Fruit fly (Drosophila melanogaster) whole organism, embryonic: Measurements from ENCODE around the gene CG14720.
A peak's percentile ranks its signal among the peaks of the same experiment; 100 is the strongest.

Experiments
- Blimp-1 ChIP-seq: fragments of 200-800 bp; sonication (Bioruptor generic); optimal IDR thresholded peaks from 3 replicates; lab custom pipeline; 2018; ENCODE audit warnings: missing biosample characterization, missing genetic modification characterization, mild to moderate bottlenecking, moderate library complexity, missing genetic modification reagents
- BtbVII ChIP-seq: fragments of 200-800 bp; sonication (Bioruptor generic); optimal IDR thresholded peaks from 3 replicates; lab custom pipeline; 2017; ENCODE audit warnings: missing biosample characterization, mild to moderate bottlenecking, missing genetic modification characterization
- CG10462 ChIP-seq: fragments of 200-800 bp; sonication (Bioruptor generic); optimal IDR thresholded peaks from 2 replicates; lab custom pipeline; 2016; ENCODE audit warnings: missing biosample characterization, missing genetic modification characterization
- CG13296 ChIP-seq: fragments of 200-800 bp; sonication (Bioruptor generic); optimal IDR thresholded peaks from 3 replicates; lab custom pipeline; 2018; ENCODE audit warnings: missing biosample characterization, mild to moderate bottlenecking, missing genetic modification characterization
- CG2712 ChIP-seq: fragments of 200-800 bp; optimal IDR thresholded peaks from 3 replicates; lab custom pipeline; 2019; ENCODE audit warnings: missing biosample characterization, mild to moderate bottlenecking, missing genetic modification characterization, moderate library complexity
- CG32772 ChIP-seq: fragments of 200-800 bp; sonication (Bioruptor generic); IDR thresholded peaks from 2 replicates; pipeline ENCODE4 v1.3.6; 2022; ENCODE audit warnings: missing biosample characterization, missing genetic modification characterization
- CG6175 ChIP-seq: fragments of 200-800 bp; sonication (Bioruptor generic); IDR thresholded peaks from 3 replicates; pipeline ENCODE4 v1.3.6; 2022; ENCODE audit warnings: missing biosample characterization, missing genetic modification characterization
- CG6765 ChIP-seq: fragments of 200-800 bp; sonication (Bioruptor generic); optimal IDR thresholded peaks from 3 replicates; lab custom pipeline; 2017; ENCODE audit warnings: missing biosample characterization, mild to moderate bottlenecking, missing genetic modification characterization
- CG7271 ChIP-seq: fragments of 200-800 bp; sonication (Bioruptor generic); optimal IDR thresholded peaks from 2 replicates; lab custom pipeline; 2018; ENCODE audit warnings: missing biosample characterization, mild to moderate bottlenecking, missing genetic modification characterization, moderate library complexity
- CG7963 ChIP-seq: fragments of 200-800 bp; sonication (Bioruptor generic); IDR thresholded peaks from 3 replicates; pipeline ENCODE4 v1.3.6; 2022; ENCODE audit warnings: missing biosample characterization, missing genetic modification characterization; ENCODE audit not compliant: partially characterized antibody
- CG7987 ChIP-seq: fragments of 200-800 bp; sonication (Bioruptor generic); optimal IDR thresholded peaks from 2 replicates; lab custom pipeline; 2018; ENCODE audit warnings: missing biosample characterization, mild to moderate bottlenecking, missing genetic modification characterization, moderate library complexity
- CG9437 ChIP-seq: fragments of 200-800 bp; sonication (Bioruptor generic); optimal IDR thresholded peaks from 2 replicates; lab custom pipeline; 2018; ENCODE audit warnings: missing biosample characterization, mild to moderate bottlenecking, missing genetic modification characterization
- CG9876 ChIP-seq: fragments of 200-800 bp; sonication (Bioruptor generic); optimal IDR thresholded peaks from 2 replicates; lab custom pipeline; 2016; ENCODE audit warnings: missing biosample characterization, missing genetic modification characterization
- D19B ChIP-seq: fragments of 200-800 bp; sonication (Bioruptor generic); optimal IDR thresholded peaks from 2 replicates; lab custom pipeline; 2017; ENCODE audit warnings: missing biosample characterization, mild to moderate bottlenecking, missing genetic modification characterization
- Dip3 ChIP-seq: fragments of 200-800 bp; sonication (Bioruptor generic); optimal IDR thresholded peaks from 3 replicates; lab custom pipeline; 2016; ENCODE audit warnings: missing biosample characterization, missing genetic modification characterization
- Doc3 ChIP-seq: fragments of 200-800 bp; sonication (Bioruptor generic); IDR thresholded peaks from 3 replicates; pipeline ENCODE4 v1.3.6; 2022; ENCODE audit warnings: missing biosample characterization, missing genetic modification characterization; ENCODE audit not compliant: partially characterized antibody
- Elba2 ChIP-seq: fragments of 200-800 bp; sonication (Bioruptor generic); optimal IDR thresholded peaks from 3 replicates; lab custom pipeline; 2016; ENCODE audit warnings: missing biosample characterization, missing genetic modification characterization
- Fer2 ChIP-seq: fragments of 200-800 bp; sonication (Bioruptor generic); optimal IDR thresholded peaks from 2 replicates; lab custom pipeline; 2018; ENCODE audit warnings: missing biosample characterization, mild to moderate bottlenecking, missing genetic modification characterization, moderate library complexity
- Gug ChIP-seq: fragments of 200-800 bp; sonication (Bioruptor generic); IDR thresholded peaks from 4 replicates; pipeline ENCODE4 v1.3.6; 2022; ENCODE audit warnings: missing biosample characterization, missing genetic modification characterization
- HLH3B ChIP-seq: fragments of 200-800 bp; sonication (Bioruptor generic); IDR thresholded peaks from 2 replicates; pipeline ENCODE4 v1.3.6; 2022; ENCODE audit warnings: missing biosample characterization, missing genetic modification characterization
- Hr51 ChIP-seq, 2 experiments: fragments of 200-800 bp; sonication (Bioruptor generic); optimal IDR thresholded peaks; 2 replicates in 1 of 2; 3 replicates in 1 of 2; lab custom pipeline; 2016 to 2018; ENCODE audit warnings: missing biosample characterization in 2 of 2, missing genetic modification characterization in 2 of 2, mild to moderate bottlenecking in 1 of 2, moderate library complexity in 1 of 2
- Hsf ChIP-seq: fragments of 200-800 bp; sonication (Bioruptor generic); optimal IDR thresholded peaks from 3 replicates; lab custom pipeline; 2016; ENCODE audit warnings: missing biosample characterization, missing genetic modification characterization
- Sox100B ChIP-seq: fragments of 200-800 bp; sonication (Bioruptor generic); optimal IDR thresholded peaks from 3 replicates; lab custom pipeline; 2018; ENCODE audit warnings: missing biosample characterization, mild to moderate bottlenecking, missing genetic modification characterization
- Sox102F ChIP-seq: fragments of 200-800 bp; sonication (Bioruptor generic); optimal IDR thresholded peaks from 2 replicates; lab custom pipeline; 2018; ENCODE audit warnings: missing biosample characterization, mild to moderate bottlenecking, missing genetic modification characterization, moderate library complexity
- Trl ChIP-seq, 3 experiments: fragments of >200 bp in 2 of 3; fragments of 200-800 bp in 1 of 3; sonication (Bioruptor generic) in 1 of 3; optimal IDR thresholded peaks; 2 replicates in 1 of 3; 3 replicates in 2 of 3; lab custom pipeline; 2016 to 2017; ENCODE audit warnings: missing biosample characterization in 1 of 3, missing genetic modification characterization in 1 of 3
- Xbp1 ChIP-seq: fragments of 200-800 bp; sonication (Bioruptor generic); optimal IDR thresholded peaks from 3 replicates; lab custom pipeline; 2016; ENCODE audit warnings: missing biosample characterization, mild to moderate bottlenecking, missing genetic modification characterization
- Xrp1 ChIP-seq: fragments of 200-800 bp; sonication (Bioruptor generic); IDR thresholded peaks from 2 replicates; pipeline ENCODE4 v1.3.6; 2022; ENCODE audit warnings: missing biosample characterization, missing genetic modification characterization
- ab ChIP-seq: fragments of 200-800 bp; sonication (Bioruptor generic); optimal IDR thresholded peaks from 2 replicates; lab custom pipeline; 2016; ENCODE audit warnings: missing biosample characterization, missing genetic modification characterization
- br ChIP-seq: fragments of >200 bp; optimal IDR thresholded peaks from 2 replicates; lab custom pipeline; 2017
- bsh ChIP-seq, 2 experiments: fragments of 200-800 bp; sonication (Bioruptor generic); optimal IDR thresholded peaks; 2 replicates each; lab custom pipeline; 2017 to 2018; ENCODE audit warnings: mild to moderate bottlenecking in 2 of 2, missing biosample characterization in 2 of 2, missing genetic modification characterization in 2 of 2, moderate library complexity in 1 of 2
- cas ChIP-seq: fragments of 200-800 bp; sonication (Bioruptor generic); IDR thresholded peaks from 2 replicates; pipeline ENCODE4 v1.3.6; 2022; ENCODE audit warnings: missing biosample characterization, missing genetic modification characterization
- ci ChIP-seq: fragments of 200-800 bp; sonication (Bioruptor generic); IDR thresholded peaks from 3 replicates; pipeline ENCODE4 v1.3.6; 2022; ENCODE audit warnings: missing biosample characterization, missing genetic modification characterization
- dpn ChIP-seq, 2 experiments: fragments of 200-800 bp; sonication (Bioruptor generic); optimal IDR thresholded peaks; 3 replicates each; lab custom pipeline; 2016; ENCODE audit warnings: missing biosample characterization in 2 of 2, missing genetic modification characterization in 2 of 2
- dysf ChIP-seq: fragments of 200-800 bp; sonication (Bioruptor generic); IDR thresholded peaks from 3 replicates; pipeline ENCODE4 v1.3.6; 2022; ENCODE audit warnings: missing biosample characterization, missing genetic modification characterization
- gce ChIP-seq: fragments of 200-800 bp; sonication (Bioruptor generic); IDR thresholded peaks from 3 replicates; pipeline ENCODE4 v1.3.6; 2022; ENCODE audit warnings: missing biosample characterization, missing genetic modification characterization
- hkb ChIP-seq, 2 experiments: fragments of 200-800 bp in 1 of 2; fragments of >200 bp in 1 of 2; sonication (Bioruptor generic) in 1 of 2; IDR thresholded peaks in 1 of 2; optimal IDR thresholded peaks in 1 of 2; 2 replicates each; pipeline versions ENCODE4 v1.3.6 to Lab custom; 2017 to 2022; ENCODE audit warnings: missing biosample characterization in 1 of 2, missing genetic modification characterization in 1 of 2
- inv ChIP-seq: fragments of 200-800 bp; sonication (Bioruptor generic); IDR thresholded peaks from 2 replicates; pipeline ENCODE4 v1.3.6; 2022; ENCODE audit warnings: missing biosample characterization, missing genetic modification characterization; ENCODE audit not compliant: partially characterized antibody
- kah ChIP-seq: fragments of 200-800 bp; sonication (Bioruptor generic); optimal IDR thresholded peaks from 2 replicates; lab custom pipeline; 2018; ENCODE audit warnings: missing biosample characterization, mild to moderate bottlenecking, missing genetic modification characterization
- onecut ChIP-seq: fragments of 200-800 bp; sonication (Bioruptor generic); IDR thresholded peaks from 2 replicates; pipeline ENCODE4 v1.3.6; 2022; ENCODE audit warnings: missing biosample characterization, missing genetic modification characterization
- ro ChIP-seq: fragments of 200-800 bp; sonication (Bioruptor generic); IDR thresholded peaks from 2 replicates; pipeline ENCODE4 v1.3.6; 2022; ENCODE audit warnings: missing biosample characterization, missing genetic modification characterization
- row ChIP-seq: fragments of 200-800 bp; sonication (Bioruptor generic); IDR thresholded peaks from 3 replicates; pipeline ENCODE4 v1.3.6; 2022; ENCODE audit warnings: missing biosample characterization, missing genetic modification characterization
- sd ChIP-seq: fragments of 200-800 bp; sonication (Bioruptor generic); optimal IDR thresholded peaks from 3 replicates; lab custom pipeline; 2018; ENCODE audit warnings: missing biosample characterization, mild to moderate bottlenecking, missing genetic modification characterization, moderate library complexity
- sisA ChIP-seq: fragments of 200-800 bp; sonication (Bioruptor generic); IDR thresholded peaks from 2 replicates; pipeline ENCODE4 v1.3.6; 2022; ENCODE audit warnings: missing biosample characterization, missing genetic modification characterization
- slp2 ChIP-seq: fragments of 200-800 bp; sonication (Bioruptor generic); optimal IDR thresholded peaks from 2 replicates; lab custom pipeline; 2016; ENCODE audit warnings: missing biosample characterization, missing genetic modification characterization
- sr ChIP-seq: fragments of 200-800 bp; sonication (Bioruptor generic); IDR thresholded peaks from 3 replicates; pipeline ENCODE4 v1.3.6; 2022; ENCODE audit warnings: missing biosample characterization, missing genetic modification characterization
- tap ChIP-seq: fragments of 200-800 bp; optimal IDR thresholded peaks from 3 replicates; lab custom pipeline; 2019; ENCODE audit warnings: missing biosample characterization, mild to moderate bottlenecking, missing genetic modification characterization, moderate library complexity
- twi ChIP-seq: fragments of 200-800 bp; optimal IDR thresholded peaks from 2 replicates; lab custom pipeline; 2019; ENCODE audit warnings: missing biosample characterization, mild to moderate bottlenecking, missing genetic modification characterization, moderate library complexity
- unc-4 ChIP-seq: fragments of 200-800 bp; sonication (Bioruptor generic); IDR thresholded peaks from 2 replicates; pipeline ENCODE4 v1.3.6; 2022; ENCODE audit warnings: missing biosample characterization, missing genetic modification characterization; ENCODE audit not compliant: partially characterized antibody
- usp ChIP-seq: fragments of >200 bp; optimal IDR thresholded peaks from 2 replicates; lab custom pipeline; 2017; ENCODE audit warnings: missing biosample characterization, missing genetic modification characterization
- vnd ChIP-seq: fragments of 200-800 bp; sonication (Bioruptor generic); IDR thresholded peaks from 3 replicates; pipeline ENCODE4 v1.3.6; 2022; ENCODE audit warnings: missing biosample characterization, missing genetic modification characterization; ENCODE audit not compliant: partially characterized antibody

Gene CG14720

dm6 chr3R:11735337-11735736 is 23.9 kb downstream of the CG14720 start, which contains the start of gene CG14721 (continued):
- TF ChIP-seq CG6765 (no peak), inv (GFP tag; lab: Robert Waterston, UW) (peak; percentile 23; the same call in 1 of the 2 replicates), Elba2 (GFP tag; lab: Kevin White, UChicago) (no peak), Fer2 (tag; lab: Kevin White, UChicago) (no peak), cas (GFP tag; lab: Robert Waterston, UW) (no peak), hkb (optimal IDR thresholded peaks at IDR 0.05; lab: Kevin White, UChicago) (no peak), hkb (GFP tag; IDR thresholded peaks at IDR 0.05; lab: Robert Waterston, UW) (0 out of 2 replicates have a peak, but pooled peaks have one; percentile 17), unc-4 (peak; percentile 49; the same call in 1 of the 2 replicates), dysf (GFP tag; lab: Robert Waterston, UW) (no peak), Dip3 (no peak), Xrp1 (GFP tag; lab: Robert Waterston, UW) (peak; percentile 22; the same call in 1 of the 2 replicates), dpn (GFP tag; optimal IDR thresholded peaks at IDR 0.05; lab: Kevin White, UChicago) (no peak), ci (GFP tag; lab: Robert Waterston, UW) (peak; percentile 38; the same call in 2 of the 3 replicates), onecut (GFP tag; lab: Robert Waterston, UW) (no peak), slp2 (no peak), ro (GFP tag; lab: Robert Waterston, UW) (no peak), br (no peak), ab (no peak), sd (tag; lab: Kevin White, UChicago) (no peak), CG9876 (GFP tag; lab: Kevin White, UChicago) (no peak), CG7987 (GFP tag; lab: Kevin White, UChicago) (no peak), CG9437 (GFP tag; lab: Kevin White, UChicago) (no peak), bsh (GFP tag; optimal IDR thresholded peaks at IDR 0.05; lab: Kevin White, UChicago) (no peak), CG13296 (GFP tag; lab: Kevin White, UChicago) (no peak), Trl (optimal IDR thresholded peaks at IDR 0.05; lab: Kevin White, UChicago) (no peak), Trl (GFP tag; optimal IDR thresholded peaks at IDR 0.05; lab: Kevin White, UChicago) (no peak), CG7271 (tag; lab: Kevin White, UChicago) (no peak), Sox100B (GFP tag; lab: Kevin White, UChicago) (no peak), BtbVII (GFP tag; lab: Kevin White, UChicago) (no peak), CG6175 (no peak), CG2712 (no peak), Blimp-1 (GFP tag; lab: Kevin White, UChicago) (no peak), CG32772 (GFP tag; lab: Robert Waterston, UW) (no peak), gce (GFP tag; lab: Robert Waterston, UW) (no peak), sisA (GFP tag; lab: Robert Waterston, UW) (peak; percentile 20; the same call in 1 of the 2 replicates), Doc3 (GFP tag; lab: Robert Waterston, UW) (no peak; the same call in 2 of the 3 replicates), CG10462 (GFP tag; lab: Kevin White, UChicago) (no peak), Xbp1 (GFP tag; lab: Kevin White, UChicago) (peak; percentile 47), tap (tag; lab: Kevin White, UChicago) (no peak), kah (GFP tag; lab: Kevin White, UChicago) (no peak), HLH3B (GFP tag; lab: Robert Waterston, UW) (no peak), vnd (GFP tag; lab: Robert Waterston, UW) (no peak), Sox102F (GFP tag; lab: Kevin White, UChicago) (no peak), usp (no peak), twi (no peak), D19B (GFP tag; lab: Kevin White, UChicago) (no peak), sr (GFP tag; lab: Robert Waterston, UW) (no peak), row (GFP tag; lab: Robert Waterston, UW) (peak; percentile 49; the same call in 2 of the 3 replicates), Hsf (GFP tag; lab: Kevin White, UChicago) (peak; percentile 23), Hr51 (GFP tag; optimal IDR thresholded peaks at IDR 0.05; lab: Kevin White, UChicago) (peak in 1 of 2 experiments; percentile 14), CG7963 (GFP tag; lab: Robert Waterston, UW) (no peak), Gug (GFP tag; lab: Robert Waterston, UW) (peak; percentile 24; the same call in 1 of the 4 replicates)
